Fruit fly (Drosophila melanogaster) whole organism, wandering third instar larva: Measurements from ENCODE around the gene CG33773.

Experiments
- CG32264 ChIP-seq: fragments of 200-800 bp; sonication (Bioruptor generic); optimal IDR thresholded peaks from 2 replicates; lab custom pipeline; 2016; ENCODE audit warnings: missing biosample characterization, missing genetic modification characterization
- CG9705 ChIP-seq: fragments of 200-800 bp; sonication (Bioruptor generic); optimal IDR thresholded peaks from 2 replicates; lab custom pipeline; 2018; ENCODE audit warnings: missing biosample characterization, mild to moderate bottlenecking, missing genetic modification characterization
- Dfd ChIP-seq: fragments of >200 bp; optimal IDR thresholded peaks from 2 replicates; lab custom pipeline; 2017; ENCODE audit warnings: missing biosample characterization, missing genetic modification characterization
- Dif ChIP-seq: fragments of 200-275, 200-300 bp; sonication (Bioruptor generic); optimal IDR thresholded peaks from 2 replicates; lab custom pipeline; 2018; ENCODE audit warnings: missing biosample characterization, missing genetic modification characterization; ENCODE audit not compliant: partially characterized antibody
- GATAd ChIP-seq: sonication (Bioruptor generic); optimal IDR thresholded peaks from 2 replicates; lab custom pipeline; 2016; ENCODE audit warnings: missing biosample characterization, missing genetic modification characterization
- HLH106 ChIP-seq: fragments of 200-800 bp; optimal IDR thresholded peaks from 3 replicates; lab custom pipeline; 2019; ENCODE audit warnings: missing biosample characterization, mild to moderate bottlenecking, missing genetic modification characterization, moderate library complexity
- Hnf4 ChIP-seq: fragments of 200-800 bp; sonication (Bioruptor generic); optimal IDR thresholded peaks from 2 replicates; lab custom pipeline; 2016; ENCODE audit warnings: missing biosample characterization, mild to moderate bottlenecking, missing genetic modification characterization
- Hr78 ChIP-seq: fragments of >200 bp; optimal IDR thresholded peaks from 2 replicates; lab custom pipeline; 2017; ENCODE audit warnings: missing biosample characterization, missing genetic modification characterization
- Hr83 ChIP-seq: fragments of 200-300 bp; sonication (Bioruptor generic); optimal IDR thresholded peaks from 2 replicates; lab custom pipeline; 2016; ENCODE audit warnings: missing biosample characterization, mild to moderate bottlenecking, missing genetic modification characterization, moderate library complexity; ENCODE audit not compliant: poor library complexity, severe bottlenecking
- Jra ChIP-seq: sonication (Bioruptor generic); optimal IDR thresholded peaks from 2 replicates; lab custom pipeline; 2016; ENCODE audit warnings: missing biosample characterization, missing genetic modification characterization
- Myc ChIP-seq: fragments of >200 bp; optimal IDR thresholded peaks from 2 replicates; lab custom pipeline; 2017
- N ChIP-seq: fragments of >200 bp; optimal IDR thresholded peaks from 2 replicates; lab custom pipeline; 2018; ENCODE audit warnings: missing biosample characterization, missing external identifiers, missing genetic modification characterization
- OdsH ChIP-seq: fragments of 200-800 bp; sonication (Bioruptor generic); optimal IDR thresholded peaks from 2 replicates; lab custom pipeline; 2016; ENCODE audit warnings: missing biosample characterization, mild to moderate bottlenecking, missing genetic modification characterization
- Rel ChIP-seq, 2 experiments: fragments of 200-800 bp; sonication (Bioruptor generic) in 1 of 2; optimal IDR thresholded peaks; 2 replicates in 1 of 2; 3 replicates in 1 of 2; lab custom pipeline; 2016 to 2019; ENCODE audit warnings: mild to moderate bottlenecking in 2 of 2, missing biosample characterization in 2 of 2, missing genetic modification characterization in 2 of 2, moderate library complexity in 1 of 2
- Sp1 ChIP-seq: fragments of 200-800 bp; sonication (Bioruptor generic); optimal IDR thresholded peaks from 3 replicates; lab custom pipeline; 2019; ENCODE audit warnings: missing biosample characterization, mild to moderate bottlenecking, missing genetic modification characterization, moderate library complexity
- Vsx2 ChIP-seq: fragments of 200-300, 225-300 bp; sonication (Bioruptor generic); optimal IDR thresholded peaks from 2 replicates; lab custom pipeline; 2018; ENCODE audit warnings: missing biosample characterization, missing genetic modification characterization; ENCODE audit not compliant: partially characterized antibody
- br ChIP-seq: fragments of 200-800 bp; sonication (Bioruptor generic); optimal IDR thresholded peaks from 2 replicates; lab custom pipeline; 2016; ENCODE audit warnings: missing biosample characterization, missing genetic modification characterization
- brk ChIP-seq: fragments of 200-800 bp; sonication (Bioruptor generic); optimal IDR thresholded peaks from 2 replicates; lab custom pipeline; 2016; ENCODE audit warnings: missing biosample characterization, mild to moderate bottlenecking, missing genetic modification characterization
- dl ChIP-seq, 2 experiments: fragments of 175-275, 200-275 bp in 1 of 2; fragments of 200-275 bp in 1 of 2; sonication (Bioruptor generic); optimal IDR thresholded peaks; lab custom pipeline; 2018; ENCODE audit warnings: mild to moderate bottlenecking in 2 of 2, missing biosample characterization in 2 of 2, missing genetic modification characterization in 2 of 2, moderate library complexity in 2 of 2; ENCODE audit not compliant: partially characterized antibody in 2 of 2, insufficient read depth in 1 of 2
- dmrt93B ChIP-seq: fragments of 200-800 bp; sonication (Bioruptor generic); optimal IDR thresholded peaks from 2 replicates; lab custom pipeline; 2018; ENCODE audit warnings: missing biosample characterization, mild to moderate bottlenecking, missing genetic modification characterization
- dsf ChIP-seq: sonication (Bioruptor generic); optimal IDR thresholded peaks from 2 replicates; lab custom pipeline; 2016; ENCODE audit warnings: missing biosample characterization, missing genetic modification characterization, borderline replicate concordance
- ey ChIP-seq: fragments of 200-800 bp; sonication (Bioruptor generic); optimal IDR thresholded peaks from 2 replicates; lab custom pipeline; 2016; ENCODE audit warnings: missing biosample characterization, missing genetic modification characterization
- foxo ChIP-seq, 2 experiments: fragments of 200-800 bp; sonication (Bioruptor generic); optimal IDR thresholded peaks; 2 replicates in 1 of 2; 3 replicates in 1 of 2; lab custom pipeline; 2016 to 2017; ENCODE audit warnings: missing biosample characterization in 2 of 2, missing genetic modification characterization in 2 of 2
- fru ChIP-seq: fragments of 200-800 bp; sonication (Bioruptor generic); optimal IDR thresholded peaks from 3 replicates; lab custom pipeline; 2016; ENCODE audit warnings: missing biosample characterization, mild to moderate bottlenecking, missing genetic modification characterization
- h ChIP-seq: fragments of 200-800 bp; sonication (Bioruptor generic); optimal IDR thresholded peaks from 3 replicates; lab custom pipeline; 2016; ENCODE audit warnings: missing biosample characterization, mild to moderate bottlenecking, missing genetic modification characterization
- jim ChIP-seq: fragments of 175-275, 200-325 bp; sonication (Bioruptor generic); optimal IDR thresholded peaks from 2 replicates; lab custom pipeline; 2016; ENCODE audit warnings: missing biosample characterization, mild to moderate bottlenecking, missing genetic modification characterization
- lola ChIP-seq: fragments of >200 bp; optimal IDR thresholded peaks from 2 replicates; lab custom pipeline; 2017; ENCODE audit warnings: missing biosample characterization, missing genetic modification characterization
- pan ChIP-seq: fragments of >200 bp; optimal IDR thresholded peaks from 2 replicates; lab custom pipeline; 2017
- psq ChIP-seq: fragments of 200-800 bp; sonication (Bioruptor generic); optimal IDR thresholded peaks from 3 replicates; lab custom pipeline; 2017; ENCODE audit warnings: missing biosample characterization, mild to moderate bottlenecking, missing genetic modification characterization, moderate library complexity
- rgr ChIP-seq: fragments of 200-800 bp; sonication (Bioruptor generic); optimal IDR thresholded peaks from 3 replicates; lab custom pipeline; 2016; ENCODE audit warnings: missing biosample characterization, mild to moderate bottlenecking, missing genetic modification characterization
- sage ChIP-seq: fragments of 200-800 bp; sonication (Bioruptor generic); optimal IDR thresholded peaks from 2 replicates; lab custom pipeline; 2016; ENCODE audit warnings: missing biosample characterization, mild to moderate bottlenecking, missing genetic modification characterization
- sv ChIP-seq: fragments of 200-800 bp; sonication (Bioruptor generic); optimal IDR thresholded peaks from 3 replicates; lab custom pipeline; 2016; ENCODE audit warnings: missing biosample characterization, missing genetic modification characterization
- tai ChIP-seq: sonication (Bioruptor generic); optimal IDR thresholded peaks from 2 replicates; lab custom pipeline; 2016; ENCODE audit warnings: missing biosample characterization, missing genetic modification characterization
- usp ChIP-seq: fragments of >200 bp; optimal IDR thresholded peaks from 2 replicates; lab custom pipeline; 2017; ENCODE audit warnings: missing biosample characterization, missing genetic modification characterization
- woc ChIP-seq: sonication (Bioruptor generic); optimal IDR thresholded peaks from 2 replicates; lab custom pipeline; 2016; ENCODE audit warnings: missing biosample characterization, mild to moderate bottlenecking, missing genetic modification characterization

The CG33773 gene

DNA sequence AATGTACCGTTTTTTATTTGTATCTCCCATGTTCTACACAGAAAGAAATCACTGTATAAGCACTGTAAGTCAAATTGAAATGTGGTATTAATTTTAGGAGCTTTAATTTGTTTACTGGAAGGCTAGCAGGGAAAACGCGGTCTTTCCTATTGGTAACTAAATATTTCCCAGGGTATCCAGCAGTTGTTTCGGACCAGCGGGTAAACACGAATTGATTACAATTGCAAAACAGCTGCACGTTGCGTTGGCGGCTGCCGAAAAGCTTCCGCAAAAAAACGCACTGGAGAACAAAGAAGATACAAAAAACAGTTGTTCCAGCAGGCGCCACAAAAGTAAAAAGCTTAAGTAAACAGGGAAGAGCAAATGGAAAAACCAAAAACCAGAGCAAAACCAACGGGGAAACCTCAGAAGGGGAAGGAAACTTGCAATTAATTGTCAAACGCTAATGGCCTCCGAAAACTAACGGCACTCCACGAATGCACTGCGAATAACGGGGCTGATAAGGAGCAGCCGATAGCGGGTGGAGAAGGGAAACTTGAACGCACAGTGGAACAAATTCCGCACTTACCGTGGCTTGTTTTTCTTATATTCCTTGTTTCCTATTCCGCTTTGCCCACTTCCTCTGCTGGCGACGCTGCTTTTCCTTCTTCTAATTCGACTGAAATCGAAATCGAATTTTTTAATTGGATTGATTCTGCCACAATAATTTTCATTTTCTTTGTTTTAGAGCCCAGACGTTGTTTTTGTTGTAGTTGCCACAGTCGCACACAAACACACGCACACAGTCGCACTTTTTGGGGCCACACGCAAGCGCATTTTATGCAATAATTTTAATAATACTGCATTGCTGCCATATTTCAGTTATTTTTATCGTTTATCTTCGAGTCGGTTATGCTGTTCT, 24.9 kb downstream of the CG33773 start:
- TF ChIP-seq Hr78 (GFP tag; lab: Kevin White, UChicago) (no peak), foxo (GFP tag; optimal IDR thresholded peaks at IDR 0.05; lab: Kevin White, UChicago) (peak in 1 of 2 experiments; percentile 33), HLH106 (tag; lab: Kevin White, UChicago) (peak; percentile 25), fru (GFP tag; lab: Kevin White, UChicago) (peak; percentile 20), CG32264 (GFP tag; lab: Kevin White, UChicago) (peak; percentile 7), psq (GFP tag; lab: Kevin White, UChicago) (peak; percentile 52), dl (GFP tag; optimal IDR thresholded peaks at IDR 0.05; lab: Kevin White, UChicago; ENCODE audit: insufficient read depth in 1 of 2, partially characterized antibody in 2 of 2) (no peak), usp (no peak), pan (lab: Kevin White, UChicago) (peak; percentile 45)

DNA sequence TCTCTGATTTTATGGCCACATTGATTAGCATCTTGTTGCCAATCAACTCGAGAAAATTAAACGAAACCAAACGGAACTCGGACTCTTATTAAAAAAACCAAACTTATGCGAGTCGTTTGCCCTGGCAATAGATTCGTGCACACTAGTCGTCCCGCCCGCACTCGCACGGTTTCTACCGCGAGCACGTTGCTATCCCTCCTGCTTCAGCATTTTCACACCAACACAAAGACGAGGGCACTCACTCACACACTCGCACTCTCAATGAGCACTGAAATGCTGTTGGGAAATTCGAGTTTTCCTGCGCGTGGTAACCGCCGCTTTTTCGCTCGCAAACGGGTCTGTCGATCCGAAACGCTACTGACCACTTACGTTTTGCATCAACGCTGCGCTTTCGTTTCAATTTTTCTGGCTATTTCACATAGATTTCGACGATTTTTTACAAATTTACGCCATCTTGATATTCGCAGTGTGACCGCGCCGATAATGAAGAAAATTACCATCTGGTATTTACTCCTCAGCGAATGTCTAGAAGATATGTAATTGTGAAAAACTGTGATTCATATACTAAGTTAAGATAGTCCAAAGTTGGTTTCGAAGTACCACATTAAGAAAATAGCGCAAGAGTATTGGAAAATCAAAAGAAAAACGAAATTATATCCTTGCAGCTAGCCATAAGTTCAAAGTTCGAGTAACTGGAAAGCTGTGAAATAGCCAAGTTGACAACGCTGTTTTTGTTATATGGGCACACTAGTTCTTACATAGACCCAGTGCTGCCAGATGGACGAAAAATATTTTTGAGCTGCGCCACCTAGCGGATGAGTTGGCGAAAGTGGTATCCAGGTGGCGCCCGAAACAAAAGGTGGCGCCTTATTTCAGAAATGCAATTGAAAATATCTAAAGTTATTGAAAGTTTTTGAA, 25.8 kb downstream of the CG33773 start, which contains the start of gene dco:
Gene dco (minus strand): TSS at position 503 of the 918 bp plus-strand sequence.
- no peak for TF ChIP-seq dsf (GFP tag; lab: Kevin White, UChicago)
- peak; percentile 75 for TF ChIP-seq tai (GFP tag; lab: Kevin White, UChicago)
- TF ChIP-seq ey (GFP tag; lab: Kevin White, UChicago): peak; percentile 51
- peak; percentile 1 for TF ChIP-seq Sp1 (GFP tag; lab: Kevin White, UChicago)
- TF ChIP-seq jim (GFP tag; lab: Kevin White, UChicago): peak; percentile 19
- peak; percentile 94 for TF ChIP-seq Hr83 (GFP tag; lab: Kevin White, UChicago)
- TF ChIP-seq br: peak; percentile 62
- peak; percentile 20 for TF ChIP-seq Jra (GFP tag; lab: Kevin White, UChicago)
- no peak for TF ChIP-seq brk (GFP tag; lab: Kevin White, UChicago)
- peak; percentile 93 for TF ChIP-seq Myc (lab: Kevin White, UChicago)
- peak in 1 of 2 experiments; percentile 80 for TF ChIP-seq foxo (GFP tag; optimal IDR thresholded peaks at IDR 0.05; lab: Kevin White, UChicago)
- TF ChIP-seq fru (GFP tag; lab: Kevin White, UChicago): peak; percentile 41
- TF ChIP-seq dmrt93B (GFP tag; lab: Kevin White, UChicago): peak; percentile 75
- TF ChIP-seq OdsH (GFP tag; lab: Kevin White, UChicago): peak; percentile 7
- TF ChIP-seq psq (GFP tag; lab: Kevin White, UChicago): peak; percentile 20
- peak; percentile 44 for TF ChIP-seq Hnf4 (GFP tag; lab: Kevin White, UChicago)
- no peak for TF ChIP-seq lola (GFP tag; lab: Kevin White, UChicago)
- TF ChIP-seq rgr (GFP tag; lab: Kevin White, UChicago): peak; percentile 99
- TF ChIP-seq Dif: no peak
- TF ChIP-seq h: peak; percentile 76
- peak; percentile 61 for TF ChIP-seq N (GFP tag; lab: Kevin White, UChicago)
- no peak for TF ChIP-seq Vsx2
- TF ChIP-seq woc (GFP tag; lab: Kevin White, UChicago): peak; percentile 53
- peak; percentile 48 for TF ChIP-seq CG9705
- TF ChIP-seq HLH106 (tag; lab: Kevin White, UChicago): peak; percentile 73

DNA sequence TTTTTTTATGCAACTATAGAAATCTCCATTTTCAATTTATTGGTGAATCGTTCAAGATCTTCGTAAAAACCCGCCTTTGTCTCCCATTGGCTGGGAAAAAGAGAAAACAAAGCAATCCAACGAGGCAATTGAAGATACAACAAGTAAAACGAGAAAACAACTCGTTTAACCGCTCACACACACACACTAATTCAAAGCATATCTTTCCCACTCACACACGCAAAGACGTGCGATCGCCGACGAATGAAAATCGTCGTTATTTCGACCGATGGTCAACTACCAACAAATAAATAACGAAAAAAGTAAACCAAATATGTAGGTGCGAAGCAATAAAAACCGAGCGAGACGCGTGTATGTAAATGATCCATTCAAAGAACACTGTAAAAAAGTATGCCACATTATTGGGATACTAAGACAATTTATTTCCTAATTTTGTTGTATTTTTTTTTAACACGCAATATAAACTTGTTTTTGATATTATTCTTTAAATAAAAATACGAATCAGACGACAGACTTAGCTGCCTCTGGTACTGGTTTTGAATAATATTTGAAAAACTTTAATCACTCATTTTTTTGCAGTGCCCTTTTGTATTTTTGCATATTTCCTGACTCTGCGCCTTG, 27.3 kb downstream of the CG33773 start:
- TF ChIP-seq lola (GFP tag; lab: Kevin White, UChicago): no peak
- TF ChIP-seq dl (GFP tag; optimal IDR thresholded peaks at IDR 0.05; lab: Kevin White, UChicago; ENCODE audit: insufficient read depth in 1 of 2, partially characterized antibody in 2 of 2): peak in 1 of 2 experiments; percentile 38
- TF ChIP-seq Dfd (GFP tag; lab: Kevin White, UChicago): no peak
- no peak for TF ChIP-seq pan (lab: Kevin White, UChicago)
- peak; percentile 23 for TF ChIP-seq fru (GFP tag; lab: Kevin White, UChicago)
- peak; percentile 34 for TF ChIP-seq OdsH (GFP tag; lab: Kevin White, UChicago)
- no peak for TF ChIP-seq GATAd (GFP tag; lab: Kevin White, UChicago)
- no peak for TF ChIP-seq sv
- TF ChIP-seq Rel (GFP tag; optimal IDR thresholded peaks at IDR 0.05; lab: Kevin White, UChicago): no peak
- no peak for TF ChIP-seq Rel (tag; optimal IDR thresholded peaks at IDR 0.05; lab: Kevin White, UChicago)
- peak; percentile 19 for TF ChIP-seq sage (GFP tag; lab: Kevin White, UChicago)
- TF ChIP-seq Dif: no peak
- TF ChIP-seq h: peak; percentile 20
- TF ChIP-seq foxo (GFP tag; optimal IDR thresholded peaks at IDR 0.05; lab: Kevin White, UChicago): peak in 1 of 2 experiments; percentile 48
- peak; percentile 27 for TF ChIP-seq Hnf4 (GFP tag; lab: Kevin White, UChicago)
- TF ChIP-seq Vsx2: peak; percentile 82
- TF ChIP-seq rgr (GFP tag; lab: Kevin White, UChicago): peak; percentile 3
- TF ChIP-seq br: peak; percentile 4
- TF ChIP-seq psq (GFP tag; lab: Kevin White, UChicago): peak; percentile 2
- TF ChIP-seq brk (GFP tag; lab: Kevin White, UChicago): peak; percentile 9
- peak; percentile 73 for TF ChIP-seq Sp1 (GFP tag; lab: Kevin White, UChicago)
- TF ChIP-seq ey (GFP tag; lab: Kevin White, UChicago): peak; percentile 26
- TF ChIP-seq, all 38 proteins: peak for 14
